Worm (Caenorhabditis elegans) whole organism, young adult: Measurements from ENCODE around the gene txt-13.

Source experiments
- F22D6.2 ChIP-seq: sonication (generic microtip); optimal IDR thresholded peaks from 2 replicates; lab custom pipeline; 2016; ENCODE audit warnings: mild to moderate bottlenecking, missing genetic modification characterization, missing compliant biosample characterization
- F37B4.10 ChIP-seq: fragments of 200-800 bp; sonication (Bioruptor generic); IDR thresholded peaks from 2 replicates; pipeline ENCODE4 v1.3.6; 2022; ENCODE audit warnings: missing genetic modification characterization, missing compliant biosample characterization
- F39B2.1 ChIP-seq: fragments of 200-800 bp; sonication (Bioruptor generic); IDR thresholded peaks from 2 replicates; pipeline ENCODE4 v1.3.6; 2022; ENCODE audit warnings: missing genetic modification reagents, missing genetic modification characterization, missing compliant biosample characterization
- F49E8.2 ChIP-seq: sonication (generic microtip); optimal IDR thresholded peaks from 3 replicates; lab custom pipeline; 2017; ENCODE audit warnings: missing genetic modification characterization, mild to moderate bottlenecking, missing compliant biosample characterization, antibody characterized with exemption, moderate library complexity; ENCODE audit not compliant: insufficient read depth
- F52B5.7 ChIP-seq: sonication (generic microtip); optimal IDR thresholded peaks from 2 replicates; lab custom pipeline; 2016; ENCODE audit warnings: mild to moderate bottlenecking, missing genetic modification characterization, missing compliant biosample characterization
- K11D2.4 ChIP-seq: fragments of 200-800 bp; sonication (Bioruptor generic); IDR thresholded peaks from 2 replicates; pipeline ENCODE4 v1.3.6; 2022; ENCODE audit warnings: missing genetic modification reagents, missing genetic modification characterization, missing compliant biosample characterization
- K12H6.12 ChIP-seq: fragments of 200-800 bp; sonication (Bioruptor generic); optimal IDR thresholded peaks from 2 replicates; lab custom pipeline; 2018; ENCODE audit warnings: mild to moderate bottlenecking, missing genetic modification characterization, missing compliant biosample characterization
- Y53F4B.3 ChIP-seq: fragments of 200-800 bp; sonication (Bioruptor generic); IDR thresholded peaks from 2 replicates; pipeline ENCODE4 v1.3.6; 2022; ENCODE audit warnings: missing genetic modification reagents, missing genetic modification characterization, missing compliant biosample characterization
- Y53G8AR.9 ChIP-seq: fragments of 200-800 bp; sonication (Bioruptor generic); conservative IDR thresholded peaks from 2 replicates; pipeline ENCODE4 v1.3.6; 2022; ENCODE audit warnings: missing genetic modification reagents, missing genetic modification characterization, missing compliant biosample characterization
- Y56A3A.18 ChIP-seq: fragments of 200-800 bp; sonication (Bioruptor generic); IDR thresholded peaks from 2 replicates; pipeline ENCODE4 v1.3.6; 2022; ENCODE audit warnings: missing genetic modification reagents, missing genetic modification characterization, missing compliant biosample characterization
- Y79H2A.3 ChIP-seq: fragments of 200-800 bp; sonication (Bioruptor generic); conservative IDR thresholded peaks from 2 replicates; pipeline ENCODE4 v1.3.6; 2022; ENCODE audit warnings: missing genetic modification reagents, missing genetic modification characterization, missing compliant biosample characterization
- Y95B8A.8 ChIP-seq: fragments of 200-800 bp; sonication (Bioruptor generic); IDR thresholded peaks from 2 replicates; pipeline ENCODE4 v1.3.6; 2022; ENCODE audit warnings: missing genetic modification reagents, missing genetic modification characterization, missing compliant biosample characterization
- ama-1 ChIP-seq, 3 experiments: fragments of 150-350 bp in 1 of 3; sonication (generic microtip) in 2 of 3; optimal IDR thresholded peaks; 2 replicates each; lab custom pipeline; 2014 to 2018; ENCODE audit warnings: missing biosample characterization in 2 of 3, missing genetic modification characterization in 2 of 3, missing genetic modification reagents in 2 of 3
- atf-7 ChIP-seq: sonication (generic microtip); optimal IDR thresholded peaks from 2 replicates; lab custom pipeline; 2017; ENCODE audit warnings: mild to moderate bottlenecking, missing genetic modification characterization, missing compliant biosample characterization
- attf-5 ChIP-seq: fragments of 200-800 bp; sonication (Bioruptor generic); optimal IDR thresholded peaks from 2 replicates; lab custom pipeline; 2018; ENCODE audit warnings: mild to moderate bottlenecking, missing genetic modification characterization, missing compliant biosample characterization
- cebp-2 ChIP-seq: fragments of 200-800 bp; sonication (Bioruptor generic); IDR thresholded peaks from 2 replicates; pipeline ENCODE4 v1.3.6; 2022; ENCODE audit warnings: missing genetic modification characterization, missing compliant biosample characterization
- ceh-58 ChIP-seq: fragments of 200-800 bp; sonication (Bioruptor generic); IDR thresholded peaks from 2 replicates; pipeline ENCODE4 v1.3.6; 2022; ENCODE audit warnings: missing genetic modification characterization, missing compliant biosample characterization
- chd-7 ChIP-seq: sonication (generic microtip); optimal IDR thresholded peaks from 2 replicates; lab custom pipeline; 2016; ENCODE audit warnings: mild to moderate bottlenecking, missing genetic modification characterization, moderate library complexity, missing compliant biosample characterization
- dox-1 ChIP-seq: fragments of 200-800 bp; sonication (Bioruptor generic); IDR thresholded peaks from 2 replicates; pipeline ENCODE4 v1.3.6; 2022; ENCODE audit warnings: missing genetic modification reagents, missing genetic modification characterization, missing compliant biosample characterization
- egl-44 ChIP-seq: fragments of 200-800 bp; sonication (Bioruptor generic); IDR thresholded peaks from 2 replicates; pipeline ENCODE4 v1.3.6; 2022; ENCODE audit warnings: missing genetic modification reagents, missing genetic modification characterization, missing compliant biosample characterization
- ekl-4 ChIP-seq: fragments of 200-800 bp; sonication (Bioruptor generic); IDR thresholded peaks from 2 replicates; pipeline ENCODE4 v1.3.6; 2022; ENCODE audit warnings: missing genetic modification reagents, missing genetic modification characterization, missing compliant biosample characterization
- him-1 ChIP-seq: sonication (generic microtip); optimal IDR thresholded peaks from 2 replicates; lab custom pipeline; 2016; ENCODE audit warnings: missing genotype, missing genetic modification reagents, missing genetic modification characterization, missing compliant biosample characterization
- hmg-1.2 ChIP-seq: fragments of 200-800 bp; sonication (Bioruptor generic); IDR thresholded peaks from 2 replicates; pipeline ENCODE4 v1.3.6; 2022; ENCODE audit warnings: missing genetic modification reagents, missing genetic modification characterization, missing compliant biosample characterization
- hsf-1 ChIP-seq: fragments of 200-800 bp; sonication (Bioruptor generic); IDR thresholded peaks from 2 replicates; pipeline ENCODE4 v1.3.6; 2022; ENCODE audit warnings: missing genetic modification reagents, missing genetic modification characterization, missing compliant biosample characterization
- lin-26 ChIP-seq: fragments of 200-800 bp; sonication (Bioruptor generic); IDR thresholded peaks from 2 replicates; pipeline ENCODE4 v1.3.6; 2022; ENCODE audit warnings: missing genetic modification reagents, missing genetic modification characterization, missing compliant biosample characterization
- lin-35 ChIP-seq, 3 experiments: fragments of 150-350 bp in 2 of 3; sonication (generic microtip) in 1 of 3; optimal IDR thresholded peaks; 2 replicates each; lab custom pipeline; 2014 to 2018; ENCODE audit warnings: missing biosample characterization in 3 of 3, missing genetic modification characterization in 3 of 3, missing genetic modification reagents in 3 of 3
- lin-40 ChIP-seq: sonication (generic microtip); optimal IDR thresholded peaks from 2 replicates; lab custom pipeline; 2016; ENCODE audit warnings: missing genetic modification characterization, mild to moderate bottlenecking, missing compliant biosample characterization, missing genotype, missing genetic modification reagents
- lin-54 ChIP-seq: fragments of 200-800 bp; sonication (Bioruptor generic); optimal IDR thresholded peaks from 2 replicates; lab custom pipeline; 2018; ENCODE audit warnings: mild to moderate bottlenecking, missing genetic modification characterization, missing compliant biosample characterization
- lir-1 ChIP-seq: fragments of 200-800 bp; sonication (Bioruptor generic); conservative IDR thresholded peaks from 2 replicates; pipeline ENCODE4 v1.3.6; 2022; ENCODE audit warnings: missing genetic modification reagents, missing genetic modification characterization, missing compliant biosample characterization
- mcd-1 ChIP-seq: fragments of 200-800 bp; sonication (Bioruptor generic); IDR thresholded peaks from 2 replicates; pipeline ENCODE4 v1.3.6; 2022; ENCODE audit warnings: missing genetic modification reagents, missing genetic modification characterization, missing compliant biosample characterization
- mes-4 ChIP-seq: sonication (generic microtip); optimal IDR thresholded peaks from 2 replicates; lab custom pipeline; 2016; ENCODE audit warnings: missing genotype, missing genetic modification characterization, missing compliant biosample characterization
- mxl-1 ChIP-seq: sonication (generic microtip); optimal IDR thresholded peaks from 2 replicates; lab custom pipeline; 2016; ENCODE audit warnings: missing genetic modification characterization, missing compliant biosample characterization
- rec-8 ChIP-seq, 2 experiments: sonication (generic microtip); optimal IDR thresholded peaks; 2 replicates each; lab custom pipeline; 2016; ENCODE audit warnings: mild to moderate bottlenecking in 2 of 2, missing genetic modification characterization in 2 of 2, missing genetic modification reagents in 2 of 2, missing genotype in 2 of 2, missing biosample characterization in 1 of 2, missing compliant biosample characterization in 1 of 2, moderate library complexity in 1 of 2
- repo-1 ChIP-seq: sonication (generic microtip); optimal IDR thresholded peaks from 2 replicates; lab custom pipeline; 2017; ENCODE audit warnings: mild to moderate bottlenecking, missing genetic modification characterization, missing compliant biosample characterization
- snpc-4 ChIP-seq, 5 experiments: fragments of 150-350 bp in 1 of 5; sonication (generic microtip) in 4 of 5; optimal IDR thresholded peaks; 2 replicates each; lab custom pipeline; 2014 to 2018; ENCODE audit warnings: missing genetic modification characterization in 5 of 5, missing biosample characterization in 3 of 5, antibody characterized with exemption in 2 of 5, mild to moderate bottlenecking in 2 of 5, missing compliant biosample characterization in 2 of 5, missing genotype in 2 of 5, moderate library complexity in 2 of 5, missing genetic modification reagents in 1 of 5
- somi-1 ChIP-seq: fragments of 200-800 bp; sonication (Bioruptor generic); optimal IDR thresholded peaks from 2 replicates; lab custom pipeline; 2018; ENCODE audit warnings: mild to moderate bottlenecking, missing genetic modification characterization, missing compliant biosample characterization
- sptf-2 ChIP-seq: fragments of 200-800 bp; sonication (Bioruptor generic); optimal IDR thresholded peaks from 2 replicates; lab custom pipeline; 2018; ENCODE audit warnings: mild to moderate bottlenecking, missing genetic modification characterization, missing compliant biosample characterization
- tlf-1 ChIP-seq: fragments of 200-800 bp; sonication (Bioruptor generic); optimal IDR thresholded peaks from 2 replicates; lab custom pipeline; 2018; ENCODE audit warnings: mild to moderate bottlenecking, missing genetic modification characterization, missing compliant biosample characterization
- zfh-2 ChIP-seq: fragments of 200-800 bp; sonication (Bioruptor generic); conservative IDR thresholded peaks from 2 replicates; pipeline ENCODE4 v1.3.6; 2022; ENCODE audit warnings: missing genetic modification reagents, missing genetic modification characterization, missing compliant biosample characterization
- ztf-26 ChIP-seq: sonication (generic microtip); optimal IDR thresholded peaks from 2 replicates; lab custom pipeline; 2017; ENCODE audit warnings: missing genetic modification characterization, missing compliant biosample characterization
- ztf-6 ChIP-seq: fragments of 200-800 bp; sonication (Bioruptor generic); IDR thresholded peaks from 2 replicates; pipeline ENCODE4 v1.3.6; 2022; ENCODE audit warnings: missing genetic modification reagents, missing genetic modification characterization, missing compliant biosample characterization

Gene txt-13

ce11 chrII:10557206-10557574 is 13.2 kb upstream of the txt-13 start (continued):
- TF ChIP-seq sptf-2 (GFP tag; lab: Kevin White, UChicago), result no peak
- TF ChIP-seq rec-8 (tag; optimal IDR thresholded peaks at IDR 0.05; lab: Kevin White, UChicago), result no peak
- TF ChIP-seq atf-7 (tag; lab: Kevin White, UChicago), result no peak
- TF ChIP-seq repo-1 (tag; lab: Kevin White, UChicago), result no peak
- no peak for TF ChIP-seq K12H6.12
- no peak for TF ChIP-seq ekl-4
- TF ChIP-seq lin-54 (GFP tag; lab: Kevin White, UChicago), result no peak
- no peak for TF ChIP-seq F22D6.2 (tag; lab: Kevin White, UChicago)
- no peak for TF ChIP-seq F39B2.1
- TF ChIP-seq, all 124 proteins: peak for 5

DNA sequence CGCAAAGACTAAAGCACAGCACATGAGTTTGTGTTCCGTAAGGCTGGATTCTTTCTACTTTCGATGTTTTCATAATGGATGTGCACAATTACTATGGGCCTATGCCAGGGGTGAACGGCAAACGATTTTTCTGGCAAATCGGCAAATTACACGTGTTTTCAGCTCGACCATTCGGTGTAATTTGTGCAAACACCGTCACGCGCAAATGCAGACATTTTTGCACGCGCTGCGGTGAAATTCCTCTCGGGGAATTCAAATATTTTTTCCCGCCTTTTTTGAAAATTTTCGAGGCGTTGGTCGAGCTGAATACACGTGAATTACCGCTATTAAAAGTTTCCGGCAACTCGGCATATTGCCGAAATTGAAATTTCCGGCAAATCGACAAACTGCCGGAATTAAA is 12.8 kb upstream of the txt-13 start:
- TF ChIP-seq Y79H2A.3 (GFP tag; lab: Robert Waterston, UW) (0 out of 2 replicates have a peak, but pooled peaks have one; percentile 28), ekl-4 (0 out of 2 replicates have a peak, but pooled peaks have one; percentile 19), ceh-58 (GFP tag; lab: Robert Waterston, UW) (0 out of 2 replicates have a peak, but pooled peaks have one; percentile 25), F37B4.10 (GFP tag; lab: Robert Waterston, UW) (0 out of 2 replicates have a peak, but pooled peaks have one; percentile 64)
- TF ChIP-seq, all 124 proteins: peak for 4; not testable (repeated sequence) for 120

DNA sequence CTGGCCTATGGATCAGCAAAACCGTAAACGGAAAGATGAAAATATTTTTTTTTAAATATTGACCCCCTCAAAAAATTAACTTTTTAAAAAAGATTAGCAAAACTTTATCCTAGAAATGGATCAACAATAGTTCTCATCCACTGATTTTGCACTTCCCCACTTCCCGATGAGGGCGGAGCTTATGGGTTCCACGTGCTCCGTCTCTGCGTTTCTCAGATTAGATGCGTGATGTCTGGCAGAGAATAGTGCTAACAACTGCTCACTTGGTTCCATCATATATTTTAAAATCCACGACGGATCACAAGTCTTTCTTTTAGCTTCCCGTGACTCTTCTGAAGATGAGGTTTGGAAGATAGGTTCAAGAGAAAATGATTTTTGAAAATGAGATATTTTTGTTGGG is 12.1 kb upstream of the txt-13 start:
- TF ChIP-seq K12H6.12, result peak; percentile 22
- no peak for TF ChIP-seq ztf-6
- TF ChIP-seq, all 124 proteins: peak for 1

DNA sequence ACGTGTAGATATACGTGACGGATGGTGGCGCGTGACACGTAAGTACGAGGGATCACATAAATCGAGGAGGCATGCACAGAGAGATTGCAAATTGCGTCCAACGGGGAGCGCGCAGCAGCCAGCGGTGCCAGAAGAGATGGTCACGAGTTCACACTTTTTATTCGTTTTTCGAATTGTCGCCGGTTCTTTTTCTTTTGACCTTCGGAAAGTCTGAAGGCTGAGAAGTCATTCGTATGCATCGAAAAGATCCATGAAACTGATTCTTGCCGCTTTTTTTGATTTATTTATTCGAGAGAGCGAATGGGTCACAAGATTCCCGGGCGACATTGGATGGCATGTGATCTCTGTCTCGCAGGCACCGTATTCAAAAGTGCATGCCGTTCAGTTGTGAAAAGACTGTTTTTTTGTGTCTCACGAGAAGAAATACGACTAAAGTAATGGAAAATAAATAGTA is 11.4 kb upstream of the txt-13 start:
- peak; percentile 37 for TF ChIP-seq attf-5 (GFP tag; lab: Kevin White, UChicago)
- no peak for TF ChIP-seq Y56A3A.18 (GFP tag; lab: Robert Waterston, UW)
- TF ChIP-seq hmg-1.2, result peak; percentile 62
- peak; percentile 28; the same call in 1 of the 2 replicates for TF ChIP-seq lin-26 (GFP tag; lab: Robert Waterston, UW)
- no peak for TF ChIP-seq ama-1 (optimal IDR thresholded peaks at IDR 0.05; lab: Kevin White, UChicago)
- no peak for TF ChIP-seq ama-1 (GFP tag; optimal IDR thresholded peaks at IDR 0.05; lab: Kevin White, UChicago)
- peak; percentile 78 for TF ChIP-seq zfh-2
- peak; percentile 85 for TF ChIP-seq K11D2.4
- peak; percentile 51; the same call in 1 of the 2 replicates for TF ChIP-seq lir-1 (GFP tag; lab: Robert Waterston, UW)
- no peak for TF ChIP-seq tlf-1 (GFP tag; lab: Kevin White, UChicago)
- TF ChIP-seq lin-40 (tag; lab: Kevin White, UChicago), result peak; percentile 4
- no peak for TF ChIP-seq repo-1 (tag; lab: Kevin White, UChicago)
- peak; percentile 38 for TF ChIP-seq chd-7 (tag; lab: Kevin White, UChicago)
- TF ChIP-seq Y95B8A.8, result 0 out of 2 replicates have a peak, but pooled peaks have one; percentile 24
- peak; percentile 50; the same call in 1 of the 2 replicates for TF ChIP-seq ekl-4
- TF ChIP-seq Y53G8AR.9 (GFP tag; lab: Robert Waterston, UW), result no peak
- peak; percentile 44 for TF ChIP-seq ztf-26 (tag; lab: Kevin White, UChicago)
- peak; percentile 53; the same call in 1 of the 2 replicates for TF ChIP-seq dox-1 (GFP tag; lab: Robert Waterston, UW)
- TF ChIP-seq somi-1 (GFP tag; lab: Kevin White, UChicago), result peak; percentile 43
- no peak for TF ChIP-seq F49E8.2 (tag; lab: Kevin White, UChicago)
- TF ChIP-seq egl-44 (GFP tag; lab: Robert Waterston, UW), result no peak
- TF ChIP-seq Y53F4B.3 (GFP tag; lab: Robert Waterston, UW), result no peak
- 0 out of 2 replicates have a peak, but pooled peaks have one; percentile 13 for TF ChIP-seq hsf-1 (GFP tag; lab: Robert Waterston, UW)
- no peak for TF ChIP-seq atf-7 (tag; lab: Kevin White, UChicago)
- no peak for TF ChIP-seq him-1 (tag; lab: Kevin White, UChicago)
- peak; percentile 39; the same call in 1 of the 2 replicates for TF ChIP-seq mcd-1 (GFP tag; lab: Robert Waterston, UW)
- TF ChIP-seq mes-4 (tag; lab: Kevin White, UChicago), result no peak
- TF ChIP-seq cebp-2, result no peak
- TF ChIP-seq mxl-1 (tag; lab: Kevin White, UChicago), result no peak
- peak; percentile 2 for TF ChIP-seq F52B5.7 (tag; lab: Kevin White, UChicago)
- no peak for TF ChIP-seq snpc-4 (GFP tag; optimal IDR thresholded peaks at IDR 0.05; lab: Kevin White, UChicago)
- peak in 1 of 4 experiments; percentile 39 for TF ChIP-seq snpc-4 (tag; optimal IDR thresholded peaks at IDR 0.05; lab: Kevin White, UChicago)
- peak in 1 of 3 experiments; percentile 35 for TF ChIP-seq lin-35 (GFP tag; optimal IDR thresholded peaks at IDR 0.05; lab: Kevin White, UChicago)
